Fruit fly (Drosophila melanogaster) whole organism, embryonic: ENCODE results near the gene CG10948.
A peak's percentile ranks its signal among the peaks of the same experiment; 100 is the strongest.

Source experiments
- BtbVII ChIP-seq: fragments of 200-800 bp; sonication (Bioruptor generic); optimal IDR thresholded peaks from 3 replicates; lab custom pipeline; 2017; ENCODE audit warnings: missing biosample characterization, mild to moderate bottlenecking, missing genetic modification characterization
- CG10543 ChIP-seq: fragments of 200-800 bp; sonication (Bioruptor generic); optimal IDR thresholded peaks from 3 replicates; lab custom pipeline; 2017; ENCODE audit warnings: missing biosample characterization, mild to moderate bottlenecking, missing genetic modification characterization, moderate library complexity
- CG11695 ChIP-seq: fragments of 200-800 bp; sonication (Bioruptor generic); IDR thresholded peaks from 3 replicates; pipeline ENCODE4 v1.3.6; 2022; ENCODE audit warnings: missing biosample characterization, missing genetic modification characterization
- CG13296 ChIP-seq: fragments of 200-800 bp; sonication (Bioruptor generic); optimal IDR thresholded peaks from 3 replicates; lab custom pipeline; 2018; ENCODE audit warnings: missing biosample characterization, mild to moderate bottlenecking, missing genetic modification characterization
- CG13894 ChIP-seq: fragments of 200-800 bp; sonication (Bioruptor generic); optimal IDR thresholded peaks from 3 replicates; lab custom pipeline; 2018; ENCODE audit warnings: missing biosample characterization, mild to moderate bottlenecking, missing genetic modification characterization, moderate library complexity
- CG14860 ChIP-seq: fragments of 200-800 bp; sonication (Bioruptor generic); IDR thresholded peaks from 3 replicates; pipeline ENCODE4 v1.3.6; 2022; ENCODE audit warnings: missing biosample characterization, missing genetic modification characterization; ENCODE audit not compliant: partially characterized antibody
- CG1602 ChIP-seq: fragments of 200-800 bp; sonication (Bioruptor generic); optimal IDR thresholded peaks from 3 replicates; lab custom pipeline; 2016; ENCODE audit warnings: missing biosample characterization, missing genetic modification characterization
- CG1792 ChIP-seq: fragments of 200-800 bp; sonication (Bioruptor generic); optimal IDR thresholded peaks from 2 replicates; lab custom pipeline; 2016; ENCODE audit warnings: missing biosample characterization, missing genetic modification characterization
- CG31441 ChIP-seq: fragments of 200-800 bp; sonication (Bioruptor generic); IDR thresholded peaks from 2 replicates; pipeline ENCODE4 v1.3.6; 2022; ENCODE audit warnings: missing biosample characterization, missing genetic modification characterization
- CG32772 ChIP-seq: fragments of 200-800 bp; sonication (Bioruptor generic); IDR thresholded peaks from 2 replicates; pipeline ENCODE4 v1.3.6; 2022; ENCODE audit warnings: missing biosample characterization, missing genetic modification characterization
- CG34376 ChIP-seq: fragments of 200-800 bp; sonication (Bioruptor generic); optimal IDR thresholded peaks from 2 replicates; lab custom pipeline; 2018; ENCODE audit warnings: missing biosample characterization, mild to moderate bottlenecking, missing genetic modification characterization
- CG42726 ChIP-seq: fragments of 200-800 bp; sonication (Bioruptor generic); IDR thresholded peaks from 2 replicates; pipeline ENCODE4 v1.3.6; 2022; ENCODE audit warnings: missing biosample characterization, missing genetic modification characterization; ENCODE audit not compliant: partially characterized antibody
- CG4617 ChIP-seq: fragments of 200-800 bp; sonication (Bioruptor generic); optimal IDR thresholded peaks from 3 replicates; lab custom pipeline; 2016; ENCODE audit warnings: missing biosample characterization, missing genetic modification characterization, borderline replicate concordance
- CG5953 ChIP-seq: fragments of 200-800 bp; sonication (Bioruptor generic); IDR thresholded peaks from 2 replicates; pipeline ENCODE4 v1.3.6; 2022; ENCODE audit warnings: missing biosample characterization, missing genetic modification characterization
- CG6854 ChIP-seq: fragments of 200-800 bp; sonication (Bioruptor generic); optimal IDR thresholded peaks from 3 replicates; lab custom pipeline; 2017; ENCODE audit warnings: missing biosample characterization, mild to moderate bottlenecking, missing genetic modification characterization
- CG7556 ChIP-seq: fragments of 200-800 bp; sonication (Bioruptor generic); optimal IDR thresholded peaks from 2 replicates; lab custom pipeline; 2017; ENCODE audit warnings: missing biosample characterization, mild to moderate bottlenecking, missing genetic modification characterization
- CG7786 ChIP-seq: fragments of 200-800 bp; sonication (Bioruptor generic); optimal IDR thresholded peaks from 2 replicates; lab custom pipeline; 2016; ENCODE audit warnings: missing biosample characterization, missing genetic modification characterization
- CG9817 ChIP-seq: fragments of 200-800 bp; sonication (Bioruptor generic); optimal IDR thresholded peaks from 2 replicates; lab custom pipeline; 2018; ENCODE audit warnings: missing biosample characterization, mild to moderate bottlenecking, missing genetic modification characterization, moderate library complexity
- Dek ChIP-seq: fragments of 200-800 bp; sonication (Bioruptor generic); optimal IDR thresholded peaks from 3 replicates; lab custom pipeline; 2019; ENCODE audit warnings: missing biosample characterization, mild to moderate bottlenecking, missing genetic modification characterization, moderate library complexity
- Doc2 ChIP-seq: fragments of 200-800 bp; sonication (Bioruptor generic); IDR thresholded peaks from 2 replicates; pipeline ENCODE4 v1.3.6; 2022; ENCODE audit warnings: missing biosample characterization, missing genetic modification characterization
- Dref ChIP-seq: fragments of 200-800 bp; sonication (Bioruptor generic); IDR thresholded peaks from 2 replicates; pipeline ENCODE4 v1.3.6; 2022; ENCODE audit warnings: missing biosample characterization, missing genetic modification characterization
- Hand ChIP-seq: fragments of 200-800 bp; sonication (Bioruptor generic); optimal IDR thresholded peaks from 2 replicates; lab custom pipeline; 2017; ENCODE audit warnings: mild to moderate bottlenecking, missing biosample characterization, missing genetic modification reagents, missing genetic modification characterization
- HmgZ ChIP-seq: fragments of 200-800 bp; sonication (Bioruptor generic); optimal IDR thresholded peaks from 2 replicates; lab custom pipeline; 2018; ENCODE audit warnings: missing biosample characterization, mild to moderate bottlenecking, missing genetic modification characterization
- Hmx ChIP-seq: fragments of 200-800 bp; sonication (Bioruptor generic); optimal IDR thresholded peaks from 2 replicates; lab custom pipeline; 2016; ENCODE audit warnings: missing biosample characterization, missing genetic modification characterization
- Hr39 ChIP-seq: fragments of >200 bp; optimal IDR thresholded peaks from 2 replicates; lab custom pipeline; 2017
- Meics ChIP-seq: fragments of 200-800 bp; sonication (Bioruptor generic); optimal IDR thresholded peaks from 2 replicates; lab custom pipeline; 2017; ENCODE audit warnings: missing biosample characterization, mild to moderate bottlenecking, missing genetic modification characterization
- Mes4 ChIP-seq: fragments of 200-800 bp; sonication (Bioruptor generic); optimal IDR thresholded peaks from 2 replicates; lab custom pipeline; 2016; ENCODE audit warnings: missing biosample characterization, missing genetic modification characterization
- NC2β ChIP-seq: fragments of 200-800 bp; sonication (Bioruptor generic); optimal IDR thresholded peaks from 2 replicates; lab custom pipeline; 2016; ENCODE audit warnings: missing biosample characterization, missing genetic modification characterization
- PHDP ChIP-seq: fragments of 200-800 bp; sonication (Bioruptor generic); optimal IDR thresholded peaks from 3 replicates; lab custom pipeline; 2018; ENCODE audit warnings: missing biosample characterization, mild to moderate bottlenecking, missing genetic modification characterization, moderate library complexity
- Stat92E ChIP-seq, 3 experiments: fragments of >200 bp in 2 of 3; fragments of 200-800 bp in 1 of 3; sonication (Bioruptor generic) in 1 of 3; optimal IDR thresholded peaks; 2 replicates each; lab custom pipeline; 2017 to 2019; ENCODE audit warnings: missing biosample characterization in 3 of 3, missing genetic modification characterization in 3 of 3, mild to moderate bottlenecking in 1 of 3, moderate library complexity in 1 of 3
- Trl ChIP-seq, 3 experiments: fragments of >200 bp in 2 of 3; fragments of 200-800 bp in 1 of 3; sonication (Bioruptor generic) in 1 of 3; optimal IDR thresholded peaks; 2 replicates in 1 of 3; 3 replicates in 2 of 3; lab custom pipeline; 2016 to 2017; ENCODE audit warnings: missing biosample characterization in 1 of 3, missing genetic modification characterization in 1 of 3
- bab2 ChIP-seq: fragments of 200-800 bp; sonication (Bioruptor generic); optimal IDR thresholded peaks from 2 replicates; lab custom pipeline; 2016; ENCODE audit warnings: missing biosample characterization, missing genetic modification characterization
- corto ChIP-seq: fragments of 200-800 bp; sonication (Bioruptor generic); optimal IDR thresholded peaks from 2 replicates; lab custom pipeline; 2016; ENCODE audit warnings: missing biosample characterization, mild to moderate bottlenecking, missing genetic modification characterization, moderate library complexity
- cwo ChIP-seq: fragments of 200-800 bp; sonication (Bioruptor generic); optimal IDR thresholded peaks from 3 replicates; lab custom pipeline; 2017; ENCODE audit warnings: missing biosample characterization, missing genetic modification characterization, mild to moderate bottlenecking, moderate library complexity, missing genetic modification reagents
- fd102C ChIP-seq: fragments of 200-800 bp; sonication (Bioruptor generic); optimal IDR thresholded peaks from 2 replicates; lab custom pipeline; 2018; ENCODE audit warnings: missing biosample characterization, mild to moderate bottlenecking, missing genetic modification characterization, moderate library complexity
- hb ChIP-seq: fragments of 200-800 bp; sonication (Bioruptor generic); IDR thresholded peaks from 3 replicates; pipeline ENCODE4 v1.3.6; 2022; ENCODE audit warnings: missing biosample characterization, missing genetic modification characterization; ENCODE audit not compliant: partially characterized antibody
- klu ChIP-seq: fragments of 200-800 bp; sonication (Bioruptor generic); IDR thresholded peaks from 2 replicates; pipeline ENCODE4 v1.3.6; 2022; ENCODE audit warnings: missing biosample characterization, missing genetic modification characterization
- mirr ChIP-seq: fragments of 200-800 bp; sonication (Bioruptor generic); optimal IDR thresholded peaks from 3 replicates; lab custom pipeline; 2018; ENCODE audit warnings: missing biosample characterization, mild to moderate bottlenecking, missing genetic modification characterization
- odd ChIP-seq: fragments of 200-800 bp; sonication (Bioruptor generic); optimal IDR thresholded peaks from 2 replicates; lab custom pipeline; 2017; ENCODE audit warnings: missing biosample characterization, mild to moderate bottlenecking, missing genetic modification characterization
- otp ChIP-seq: fragments of 200-800 bp; sonication (Bioruptor generic); IDR thresholded peaks from 3 replicates; pipeline ENCODE4, ENCODE4 v1.3.6; 2022; ENCODE audit warnings: missing biosample characterization, missing genetic modification characterization
- p53 ChIP-seq: fragments of 200-800 bp; sonication (Bioruptor generic); optimal IDR thresholded peaks from 2 replicates; lab custom pipeline; 2016; ENCODE audit warnings: missing biosample characterization, missing genetic modification characterization
- pan ChIP-seq, 4 experiments: fragments of >200 bp in 3 of 4; fragments of 200-800 bp in 1 of 4; sonication (Bioruptor generic) in 1 of 4; optimal IDR thresholded peaks in 3 of 4; IDR thresholded peaks in 1 of 4; 2 replicates each; pipeline versions ENCODE4 v1.3.6 to Lab custom; 2017 to 2022; ENCODE audit warnings: missing biosample characterization in 2 of 4, missing genetic modification characterization in 2 of 4, mixed read lengths in 1 of 4
- run ChIP-seq: fragments of 200-800 bp; sonication (Bioruptor generic); optimal IDR thresholded peaks from 3 replicates; lab custom pipeline; 2018; ENCODE audit warnings: missing biosample characterization, mild to moderate bottlenecking, missing genetic modification characterization
- sc ChIP-seq, 3 experiments: fragments of >200 bp in 2 of 3; fragments of 200-800 bp in 1 of 3; sonication (Bioruptor generic) in 1 of 3; optimal IDR thresholded peaks; 2 replicates in 2 of 3; 3 replicates in 1 of 3; lab custom pipeline; 2017; ENCODE audit warnings: mild to moderate bottlenecking in 1 of 3, missing biosample characterization in 1 of 3, missing genetic modification characterization in 1 of 3, missing genetic modification reagents in 1 of 3
- sd ChIP-seq: fragments of 200-800 bp; sonication (Bioruptor generic); optimal IDR thresholded peaks from 3 replicates; lab custom pipeline; 2018; ENCODE audit warnings: missing biosample characterization, mild to moderate bottlenecking, missing genetic modification characterization, moderate library complexity
- slou ChIP-seq: fragments of 200-800 bp; sonication (Bioruptor generic); optimal IDR thresholded peaks from 3 replicates; lab custom pipeline; 2016; ENCODE audit warnings: missing biosample characterization, missing genetic modification characterization
- tap ChIP-seq: fragments of 200-800 bp; optimal IDR thresholded peaks from 3 replicates; lab custom pipeline; 2019; ENCODE audit warnings: missing biosample characterization, mild to moderate bottlenecking, missing genetic modification characterization, moderate library complexity
- tin ChIP-seq: fragments of 200-800 bp; sonication (Bioruptor generic); optimal IDR thresholded peaks from 3 replicates; lab custom pipeline; 2016; ENCODE audit warnings: missing biosample characterization, missing genetic modification characterization
- usp ChIP-seq: fragments of >200 bp; optimal IDR thresholded peaks from 2 replicates; lab custom pipeline; 2017; ENCODE audit warnings: missing biosample characterization, missing genetic modification characterization

The CG10948 gene

dm6 chr3L:12889353-12889820 lies 39.5 kb upstream of the CG10948 start, which contains the start of gene CG43894 (continued):
- TF ChIP-seq hb (GFP tag; lab: Robert Waterston, UW) = no peak
- TF ChIP-seq fd102C = no peak
- TF ChIP-seq tap = peak; percentile 6
- peak; percentile 19 for TF ChIP-seq CG10543
- peak; percentile 32 for TF ChIP-seq CG13894 (tag; lab: Kevin White, UChicago)
- TF ChIP-seq CG31441 (GFP tag; lab: Robert Waterston, UW) = no peak
- no peak for TF ChIP-seq Hmx
- peak; percentile 87 for TF ChIP-seq mirr (GFP tag; lab: Kevin White, UChicago)
- TF ChIP-seq PHDP (tag; lab: Kevin White, UChicago) = peak; percentile 44
- TF ChIP-seq tin (GFP tag; lab: Kevin White, UChicago) = no peak
- no peak for TF ChIP-seq Dref (GFP tag; lab: Robert Waterston, UW)
- no peak for TF ChIP-seq Meics (GFP tag; lab: Kevin White, UChicago)
- TF ChIP-seq Mes4 (GFP tag; lab: Kevin White, UChicago) = no peak
- no peak for TF ChIP-seq p53
- no peak for TF ChIP-seq klu (GFP tag; lab: Robert Waterston, UW)
- TF ChIP-seq Stat92E (GFP tag; optimal IDR thresholded peaks at IDR 0.05; lab: Kevin White, UChicago) = no peak
- no peak for TF ChIP-seq sc (optimal IDR thresholded peaks at IDR 0.05; lab: Kevin White, UChicago)
- TF ChIP-seq sc (GFP tag; optimal IDR thresholded peaks at IDR 0.05; lab: Kevin White, UChicago) = no peak
- TF ChIP-seq Hr39 = no peak
- no peak for TF ChIP-seq CG9817 (tag; lab: Kevin White, UChicago)
- TF ChIP-seq Trl (optimal IDR thresholded peaks at IDR 0.05; lab: Kevin White, UChicago) = no peak
- no peak for TF ChIP-seq Trl (GFP tag; optimal IDR thresholded peaks at IDR 0.05; lab: Kevin White, UChicago)
- TF ChIP-seq NC2β (GFP tag; lab: Kevin White, UChicago) = no peak
- TF ChIP-seq CG1792 (GFP tag; lab: Kevin White, UChicago) = no peak
- no peak for TF ChIP-seq CG4617 (GFP tag; lab: Kevin White, UChicago)
- no peak for TF ChIP-seq Hand (GFP tag; lab: Kevin White, UChicago)
- no peak for TF ChIP-seq slou (GFP tag; lab: Kevin White, UChicago)
- TF ChIP-seq odd (GFP tag; lab: Kevin White, UChicago) = peak; percentile 16
- no peak for TF ChIP-seq CG1602
- TF ChIP-seq CG42726 = no peak
- no peak for TF ChIP-seq CG14860 (GFP tag; lab: Robert Waterston, UW)
- TF ChIP-seq CG32772 = no peak
- no peak for TF ChIP-seq Dek (tag; lab: Kevin White, UChicago)
- no peak for TF ChIP-seq otp (GFP tag; lab: Robert Waterston, UW)
- TF ChIP-seq pan (optimal IDR thresholded peaks at IDR 0.05; lab: Kevin White, UChicago) = no peak
- TF ChIP-seq pan (GFP tag; optimal IDR thresholded peaks at IDR 0.05 in 1 of 2, IDR thresholded peaks at IDR 0.05 in 1 of 2) = no peak
- peak; percentile 6 for TF ChIP-seq CG6854
- peak; percentile 13 for TF ChIP-seq run (tag; lab: Kevin White, UChicago)
- TF ChIP-seq CG34376 = peak; percentile 80
- TF ChIP-seq CG5953 = no peak
- TF ChIP-seq bab2 = no peak
- peak; percentile 6 for TF ChIP-seq corto
- no peak for TF ChIP-seq CG11695
- no peak for TF ChIP-seq usp (GFP tag; lab: Kevin White, UChicago)
- TF ChIP-seq sd (tag; lab: Kevin White, UChicago) = peak; percentile 85
- peak; percentile 40 for TF ChIP-seq BtbVII (GFP tag; lab: Kevin White, UChicago)
- TF ChIP-seq CG7786 = no peak
- TF ChIP-seq CG13296 (GFP tag; lab: Kevin White, UChicago) = peak; percentile 52
- TF ChIP-seq CG7556 (GFP tag; lab: Kevin White, UChicago) = no peak
- peak; percentile 99 for TF ChIP-seq cwo (GFP tag; lab: Kevin White, UChicago)
- no peak for TF ChIP-seq Doc2
- TF ChIP-seq HmgZ (tag; lab: Kevin White, UChicago) = peak; percentile 2
